Fruit fly (Drosophila melanogaster) whole organism, embryonic: ENCODE data around the gene BCL7-like.
A peak's percentile ranks its signal among the peaks of the same experiment; 100 is the strongest.

ENCODE experiments used
- Abd-B ChIP-seq: fragments of 200-800 bp; sonication (Bioruptor generic); optimal IDR thresholded peaks from 2 replicates; lab custom pipeline; 2018; ENCODE audit warnings: missing biosample characterization, mild to moderate bottlenecking, missing genetic modification characterization, moderate library complexity
- Adf1 ChIP-seq: fragments of 200-800 bp; sonication (Bioruptor generic); IDR thresholded peaks from 2 replicates; pipeline ENCODE4 v1.3.6; 2022; ENCODE audit warnings: missing biosample characterization, missing genetic modification characterization
- Asciz ChIP-seq: fragments of 200-800 bp; sonication (Bioruptor generic); optimal IDR thresholded peaks from 2 replicates; lab custom pipeline; 2017; ENCODE audit warnings: missing biosample characterization, mild to moderate bottlenecking, missing genetic modification characterization, missing genetic modification reagents
- Awh ChIP-seq: fragments of 200-800 bp; sonication (Bioruptor generic); IDR thresholded peaks from 2 replicates; pipeline ENCODE4, ENCODE4 v1.3.6; 2022; ENCODE audit warnings: missing biosample characterization, missing genetic modification characterization
- Blimp-1 ChIP-seq: fragments of 200-800 bp; sonication (Bioruptor generic); optimal IDR thresholded peaks from 3 replicates; lab custom pipeline; 2018; ENCODE audit warnings: missing biosample characterization, missing genetic modification characterization, mild to moderate bottlenecking, moderate library complexity, missing genetic modification reagents
- CG10209 ChIP-seq: fragments of 200-800 bp; sonication (Bioruptor generic); optimal IDR thresholded peaks from 3 replicates; lab custom pipeline; 2017; ENCODE audit warnings: missing biosample characterization, mild to moderate bottlenecking, missing genetic modification characterization, missing genetic modification reagents
- CG10267 ChIP-seq: fragments of 200-800 bp; sonication (Bioruptor generic); optimal IDR thresholded peaks from 2 replicates; lab custom pipeline; 2018; ENCODE audit warnings: missing biosample characterization, mild to moderate bottlenecking, missing genetic modification characterization, moderate library complexity
- CG11398 ChIP-seq: fragments of 200-800 bp; sonication (Bioruptor generic); optimal IDR thresholded peaks from 2 replicates; lab custom pipeline; 2016; ENCODE audit warnings: missing biosample characterization, missing genetic modification characterization
- CG11456 ChIP-seq: fragments of 200-800 bp; sonication (Bioruptor generic); IDR thresholded peaks from 3 replicates; pipeline ENCODE4 v1.3.6; 2022; ENCODE audit warnings: missing biosample characterization, missing genetic modification characterization
- CG1233 ChIP-seq: fragments of 200-800 bp; sonication (Bioruptor generic); optimal IDR thresholded peaks from 4 replicates; lab custom pipeline; 2018; ENCODE audit warnings: missing biosample characterization, mild to moderate bottlenecking, missing genetic modification characterization
- CG13287 ChIP-seq: fragments of 200-800 bp; sonication (Bioruptor generic); IDR thresholded peaks from 2 replicates; pipeline ENCODE4 v1.3.6; 2022; ENCODE audit warnings: missing biosample characterization, missing genetic modification characterization; ENCODE audit not compliant: partially characterized antibody
- CG15601 ChIP-seq: fragments of 200-800 bp; sonication (Bioruptor generic); optimal IDR thresholded peaks from 3 replicates; lab custom pipeline; 2019; ENCODE audit warnings: missing biosample characterization, mild to moderate bottlenecking, missing genetic modification characterization, moderate library complexity
- CG2120 ChIP-seq: fragments of 200-800 bp; sonication (Bioruptor generic); optimal IDR thresholded peaks from 3 replicates; lab custom pipeline; 2016; ENCODE audit warnings: missing biosample characterization, missing genetic modification characterization
- CG34224 ChIP-seq: fragments of 200-800 bp; sonication (Bioruptor generic); IDR thresholded peaks from 3 replicates; pipeline ENCODE4 v1.3.6; 2022; ENCODE audit warnings: missing biosample characterization, missing genetic modification characterization; ENCODE audit not compliant: partially characterized antibody
- CG4360 ChIP-seq: fragments of 200-800 bp; sonication (Bioruptor generic); IDR thresholded peaks from 2 replicates; pipeline ENCODE4 v1.3.6; 2022; ENCODE audit warnings: missing biosample characterization, missing genetic modification characterization
- CG4730 ChIP-seq: fragments of 200-800 bp; sonication (Bioruptor generic); IDR thresholded peaks from 2 replicates; pipeline ENCODE4 v1.3.6; 2022; ENCODE audit warnings: missing biosample characterization, missing genetic modification characterization
- CG5953 ChIP-seq: fragments of 200-800 bp; sonication (Bioruptor generic); IDR thresholded peaks from 2 replicates; pipeline ENCODE4 v1.3.6; 2022; ENCODE audit warnings: missing biosample characterization, missing genetic modification characterization
- CG6654 ChIP-seq: fragments of 200-800 bp; sonication (Bioruptor generic); optimal IDR thresholded peaks from 2 replicates; lab custom pipeline; 2017; ENCODE audit warnings: missing biosample characterization, mild to moderate bottlenecking, missing genetic modification characterization
- CG6689 ChIP-seq: fragments of 200-800 bp; sonication (Bioruptor generic); IDR thresholded peaks from 2 replicates; pipeline ENCODE4 v1.3.6; 2022; ENCODE audit warnings: missing biosample characterization, missing genetic modification characterization
- CG6791 ChIP-seq: fragments of 200-800 bp; sonication (Bioruptor generic); IDR thresholded peaks from 3 replicates; pipeline ENCODE4 v1.3.6; 2022; ENCODE audit warnings: missing biosample characterization, missing genetic modification characterization; ENCODE audit not compliant: partially characterized antibody
- CG7745 ChIP-seq: fragments of 200-800 bp; sonication (Bioruptor generic); optimal IDR thresholded peaks from 2 replicates; lab custom pipeline; 2018; ENCODE audit warnings: missing biosample characterization, mild to moderate bottlenecking, missing genetic modification characterization, moderate library complexity
- CG7963 ChIP-seq: fragments of 200-800 bp; sonication (Bioruptor generic); IDR thresholded peaks from 3 replicates; pipeline ENCODE4 v1.3.6; 2022; ENCODE audit warnings: missing biosample characterization, missing genetic modification characterization; ENCODE audit not compliant: partially characterized antibody
- CG8478 ChIP-seq: fragments of >200 bp; optimal IDR thresholded peaks from 2 replicates; lab custom pipeline; 2018
- CTCF ChIP-seq: fragments of 200-800 bp; sonication (Bioruptor generic); optimal IDR thresholded peaks from 2 replicates; lab custom pipeline; 2017; ENCODE audit warnings: missing biosample characterization, mild to moderate bottlenecking, missing genetic modification characterization, moderate library complexity
- Deaf1 ChIP-seq: fragments of 200-800 bp; optimal IDR thresholded peaks from 3 replicates; lab custom pipeline; 2019; ENCODE audit warnings: missing biosample characterization, mild to moderate bottlenecking, missing genetic modification characterization, moderate library complexity
- Dll ChIP-seq: fragments of 200-800 bp; sonication (Bioruptor generic); IDR thresholded peaks from 4 replicates; pipeline ENCODE4 v1.3.6; 2022; ENCODE audit warnings: missing biosample characterization, missing genetic modification characterization; ENCODE audit not compliant: partially characterized antibody
- Dp ChIP-seq: fragments of 200-800 bp; sonication (Bioruptor generic); optimal IDR thresholded peaks from 2 replicates; lab custom pipeline; 2018; ENCODE audit warnings: missing biosample characterization, mild to moderate bottlenecking, missing genetic modification characterization, moderate library complexity
- Ets97D ChIP-seq: fragments of 200-800 bp; sonication (Bioruptor generic); optimal IDR thresholded peaks from 3 replicates; lab custom pipeline; 2016; ENCODE audit warnings: missing biosample characterization, missing genetic modification characterization
- Hmr ChIP-seq: fragments of 200-800 bp; sonication (Bioruptor generic); optimal IDR thresholded peaks from 3 replicates; lab custom pipeline; 2017; ENCODE audit warnings: mild to moderate bottlenecking, missing biosample characterization, missing genetic modification reagents, missing genetic modification characterization
- MBD-R2 ChIP-seq: fragments of 200-800 bp; sonication (Bioruptor generic); IDR thresholded peaks from 2 replicates; pipeline ENCODE4 v1.3.6; 2022; ENCODE audit warnings: missing biosample characterization, missing genetic modification characterization
- NC2α ChIP-seq: fragments of 200-800 bp; sonication (Bioruptor generic); optimal IDR thresholded peaks from 2 replicates; lab custom pipeline; 2016; ENCODE audit warnings: missing biosample characterization, missing genetic modification characterization
- Side ChIP-seq: fragments of 200-800 bp; sonication (Bioruptor generic); optimal IDR thresholded peaks from 2 replicates; lab custom pipeline; 2016; ENCODE audit warnings: missing biosample characterization, missing genetic modification characterization
- Sin3A ChIP-seq: fragments of >200 bp; optimal IDR thresholded peaks from 2 replicates; lab custom pipeline; 2018
- az2 ChIP-seq: fragments of 200-800 bp; sonication (Bioruptor generic); optimal IDR thresholded peaks from 3 replicates; lab custom pipeline; 2016; ENCODE audit warnings: missing biosample characterization, missing genetic modification characterization
- crp ChIP-seq, 2 experiments: fragments of 200-800 bp; sonication (Bioruptor generic); optimal IDR thresholded peaks; 2 replicates in 1 of 2; 3 replicates in 1 of 2; lab custom pipeline; 2017; ENCODE audit warnings: missing biosample characterization in 2 of 2, missing genetic modification characterization in 2 of 2, mild to moderate bottlenecking in 1 of 2, moderate library complexity in 1 of 2
- danr ChIP-seq: fragments of 200-800 bp; sonication (Bioruptor generic); IDR thresholded peaks from 2 replicates; pipeline ENCODE4 v1.3.6; 2022; ENCODE audit warnings: missing biosample characterization, missing genetic modification characterization
- fd96Cb ChIP-seq: fragments of 200-800 bp; sonication (Bioruptor generic); optimal IDR thresholded peaks from 2 replicates; lab custom pipeline; 2018; ENCODE audit warnings: missing biosample characterization, mild to moderate bottlenecking, missing genetic modification characterization, moderate library complexity
- gsb ChIP-seq: fragments of 200-800 bp; sonication (Bioruptor generic); IDR thresholded peaks from 2 replicates; pipeline ENCODE4 v1.3.6; 2022; ENCODE audit warnings: missing biosample characterization, missing genetic modification characterization
- insv ChIP-seq, 2 experiments: fragments of 200-800 bp; sonication (Bioruptor generic); optimal IDR thresholded peaks; 3 replicates each; lab custom pipeline; 2016 to 2018; ENCODE audit warnings: missing biosample characterization in 2 of 2, missing genetic modification characterization in 2 of 2
- inv ChIP-seq: fragments of 200-800 bp; sonication (Bioruptor generic); IDR thresholded peaks from 2 replicates; pipeline ENCODE4 v1.3.6; 2022; ENCODE audit warnings: missing biosample characterization, missing genetic modification characterization; ENCODE audit not compliant: partially characterized antibody
- kah ChIP-seq: fragments of 200-800 bp; sonication (Bioruptor generic); optimal IDR thresholded peaks from 2 replicates; lab custom pipeline; 2018; ENCODE audit warnings: missing biosample characterization, mild to moderate bottlenecking, missing genetic modification characterization
- kay ChIP-seq: fragments of 200-800 bp; sonication (Bioruptor generic); optimal IDR thresholded peaks from 2 replicates; lab custom pipeline; 2016; ENCODE audit warnings: missing biosample characterization, missing genetic modification characterization
- peb ChIP-seq: fragments of 200-800 bp; sonication (Bioruptor generic); IDR thresholded peaks from 2 replicates; pipeline ENCODE4 v1.3.6; 2022; ENCODE audit warnings: missing biosample characterization, missing genetic modification characterization
- pita ChIP-seq: fragments of 200-800 bp; sonication (Bioruptor generic); optimal IDR thresholded peaks from 2 replicates; lab custom pipeline; 2017; ENCODE audit warnings: missing biosample characterization, mild to moderate bottlenecking, missing genetic modification characterization
- rib ChIP-seq: fragments of 200-800 bp; sonication (Bioruptor generic); IDR thresholded peaks from 2 replicates; pipeline ENCODE4 v1.3.6; 2022; ENCODE audit warnings: missing biosample characterization, missing genetic modification characterization
- ssp ChIP-seq: fragments of 200-800 bp; sonication (Bioruptor generic); IDR thresholded peaks from 2 replicates; pipeline ENCODE4 v1.3.6; 2022; ENCODE audit warnings: missing biosample characterization, missing genetic modification characterization
- tgo ChIP-seq: fragments of 200-800 bp; sonication (Bioruptor generic); IDR thresholded peaks from 3 replicates; pipeline ENCODE4 v1.3.6; 2022; ENCODE audit warnings: missing biosample characterization, missing genetic modification characterization
- ttk ChIP-seq: fragments of 200-800 bp; sonication (Bioruptor generic); IDR thresholded peaks from 2 replicates; pipeline ENCODE4 v2.1.2; 2022; ENCODE audit warnings: missing biosample characterization, missing genetic modification characterization
- vnd ChIP-seq: fragments of 200-800 bp; sonication (Bioruptor generic); IDR thresholded peaks from 3 replicates; pipeline ENCODE4 v1.3.6; 2022; ENCODE audit warnings: missing biosample characterization, missing genetic modification characterization; ENCODE audit not compliant: partially characterized antibody
- wor ChIP-seq: fragments of 200-800 bp; sonication (Bioruptor generic); IDR thresholded peaks from 2 replicates; pipeline ENCODE4 v1.3.6; 2022; ENCODE audit warnings: missing biosample characterization, missing genetic modification characterization
- zf30C ChIP-seq: fragments of 200-800 bp; sonication (Bioruptor generic); optimal IDR thresholded peaks from 3 replicates; lab custom pipeline; 2018; ENCODE audit warnings: missing biosample characterization, mild to moderate bottlenecking, missing genetic modification characterization
- zfh1 ChIP-seq: fragments of 200-800 bp; sonication (Bioruptor generic); IDR thresholded peaks from 3 replicates; pipeline ENCODE4 v1.3.6; 2022; ENCODE audit warnings: missing biosample characterization, missing genetic modification characterization

Gene BCL7-like

DNA sequence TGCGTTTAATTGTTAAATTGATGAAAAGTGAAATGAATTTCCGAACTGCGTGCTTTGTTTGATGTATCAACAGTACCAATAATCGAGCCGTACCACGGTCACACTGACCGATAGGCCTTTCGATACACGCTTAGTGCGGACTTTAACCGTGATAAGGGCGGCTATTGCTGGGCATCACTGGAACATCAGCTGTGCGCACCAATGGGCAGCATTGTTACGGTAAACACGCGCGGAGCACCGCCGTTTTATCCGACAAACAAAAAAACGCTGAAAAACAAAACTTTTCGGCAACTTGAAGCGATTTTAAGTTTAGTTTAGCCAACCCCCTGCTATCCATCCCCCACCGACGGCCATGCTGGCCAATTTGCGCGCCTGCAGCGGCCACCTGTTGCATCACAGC, 37.3 kb upstream of the BCL7-like start, which contains the start of the genes c12.1 and c12.2 (continued):
- TF ChIP-seq inv: peak; percentile 39; the same call in 1 of the 2 replicates
- peak; percentile 94 to 99 for TF ChIP-seq crp (GFP tag; optimal IDR thresholded peaks at IDR 0.05; lab: Kevin White, UChicago)
- peak; percentile 19 for TF ChIP-seq Abd-B (GFP tag; lab: Kevin White, UChicago)
- peak; percentile 100 for TF ChIP-seq MBD-R2
- TF ChIP-seq Asciz (GFP tag; lab: Kevin White, UChicago): no peak
- TF ChIP-seq CG6654: no peak
- TF ChIP-seq CG4360 (GFP tag; lab: Robert Waterston, UW): no peak
- TF ChIP-seq CG6791: peak; percentile 74; the same call in 2 of the 3 replicates
- no peak for TF ChIP-seq CG7745 (tag; lab: Kevin White, UChicago)
- TF ChIP-seq CG10209 (GFP tag; lab: Kevin White, UChicago): no peak
- no peak for TF ChIP-seq Hmr (GFP tag; lab: Kevin White, UChicago)
- TF ChIP-seq Side: no peak
- TF ChIP-seq Sin3A: peak; percentile 70
- TF ChIP-seq ssp (GFP tag; lab: Robert Waterston, UW): 0 out of 2 replicates have a peak, but pooled peaks have one; percentile 18
- TF ChIP-seq CG11456 (GFP tag; lab: Robert Waterston, UW): no peak
- TF ChIP-seq Awh (GFP tag; lab: Robert Waterston, UW): no peak
- TF ChIP-seq CG13287 (GFP tag; lab: Robert Waterston, UW): peak; percentile 67
- TF ChIP-seq kah (GFP tag; lab: Kevin White, UChicago): peak; percentile 82
- TF ChIP-seq gsb: no peak
- TF ChIP-seq Blimp-1: peak; percentile 50
- TF ChIP-seq Dll: peak; percentile 57; the same call in 3 of the 4 replicates
- no peak for TF ChIP-seq peb (GFP tag; lab: Robert Waterston, UW)
- TF ChIP-seq NC2α: no peak
- TF ChIP-seq az2 (GFP tag; lab: Kevin White, UChicago): no peak
- no peak for TF ChIP-seq CG6689 (GFP tag; lab: Robert Waterston, UW)
- TF ChIP-seq kay (GFP tag; lab: Kevin White, UChicago): no peak
- TF ChIP-seq vnd (GFP tag; lab: Robert Waterston, UW): peak; percentile 47; the same call in 1 of the 3 replicates
- TF ChIP-seq pita (GFP tag; lab: Kevin White, UChicago): peak; percentile 68
- TF ChIP-seq ttk (GFP tag; lab: Robert Waterston, UW): no peak
- TF ChIP-seq CG8478 (lab: Kevin White, UChicago): no peak
- no peak for TF ChIP-seq CG15601
- TF ChIP-seq zf30C (GFP tag; lab: Kevin White, UChicago): no peak
- TF ChIP-seq CTCF (GFP tag; lab: Kevin White, UChicago): peak; percentile 43
- no peak for TF ChIP-seq Deaf1 (tag; lab: Kevin White, UChicago)
- no peak for TF ChIP-seq wor (GFP tag; lab: Robert Waterston, UW)
- TF ChIP-seq fd96Cb (tag; lab: Kevin White, UChicago): no peak
- TF ChIP-seq rib (GFP tag; lab: Robert Waterston, UW): no peak
- no peak for TF ChIP-seq CG1233 (GFP tag; lab: Kevin White, UChicago)
- peak; percentile 44 for TF ChIP-seq CG10267
- no peak for TF ChIP-seq zfh1 (GFP tag; lab: Robert Waterston, UW)
- TF ChIP-seq Ets97D (GFP tag; lab: Kevin White, UChicago): peak; percentile 66
- TF ChIP-seq tgo (GFP tag; lab: Robert Waterston, UW): no peak
- TF ChIP-seq CG2120 (GFP tag; lab: Kevin White, UChicago): peak; percentile 23
- peak; percentile 58; the same call in 1 of the 3 replicates for TF ChIP-seq CG34224 (GFP tag; lab: Robert Waterston, UW)
- TF ChIP-seq CG11398 (GFP tag; lab: Kevin White, UChicago): no peak
- peak; percentile 55 for TF ChIP-seq Dp
- no peak for TF ChIP-seq CG5953 (GFP tag; lab: Robert Waterston, UW)
- peak in 1 of 2 experiments; percentile 51 for TF ChIP-seq insv (GFP tag; optimal IDR thresholded peaks at IDR 0.05; lab: Kevin White, UChicago)
- no peak for TF ChIP-seq danr (GFP tag; lab: Robert Waterston, UW)
- no peak for TF ChIP-seq CG4730
- TF ChIP-seq Adf1 (GFP tag; lab: Robert Waterston, UW): 0 out of 2 replicates have a peak, but pooled peaks have one; percentile 6
- peak; percentile 57; the same call in 1 of the 3 replicates for TF ChIP-seq CG7963 (GFP tag; lab: Robert Waterston, UW)
